Worm (Caenorhabditis elegans): ENCODE measurements around the gene T26H10.2.

DNA sequence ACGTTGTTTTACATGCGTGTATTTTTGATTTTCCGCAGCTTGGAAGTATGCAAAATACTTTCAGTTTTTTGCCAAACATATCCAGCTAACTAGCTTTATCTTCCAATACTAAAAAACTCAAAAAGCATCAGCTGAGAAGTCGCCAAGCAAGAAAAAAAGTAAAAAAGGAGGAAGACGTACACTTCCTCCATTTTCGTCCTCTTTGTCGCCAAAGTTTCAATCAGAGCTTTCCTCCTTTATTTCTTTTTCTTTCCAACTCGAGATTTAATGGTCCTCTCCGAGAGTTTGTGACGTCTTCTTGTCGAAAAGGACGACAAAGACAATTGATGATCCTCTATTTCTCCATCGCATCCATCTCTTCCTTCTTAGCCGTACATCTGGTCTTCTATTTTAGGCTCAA is 43.9 kb downstream of the T26H10.2 start:
- TF ChIP-seq him-1 (tag; optimal IDR thresholded peaks at IDR 0.05): no peak
- no peak for TF ChIP-seq dao-5 (tag; optimal IDR thresholded peaks at IDR 0.05)
- TF ChIP-seq W03F9.2 (tag; optimal IDR thresholded peaks at IDR 0.05): no peak

All from whole organism, L4/young adult.